Fruit fly (Drosophila melanogaster) whole organism, embryonic: Measurements from ENCODE around the gene dome.

Experiments used
- CG10267 ChIP-seq: fragments of 200-800 bp; sonication (Bioruptor generic); optimal IDR thresholded peaks from 2 replicates; lab custom pipeline; 2018; ENCODE audit warnings: missing biosample characterization, mild to moderate bottlenecking, missing genetic modification characterization, moderate library complexity
- CG10565 ChIP-seq: fragments of 200-800 bp; sonication (Bioruptor generic); optimal IDR thresholded peaks from 3 replicates; lab custom pipeline; 2016; ENCODE audit warnings: missing biosample characterization, mild to moderate bottlenecking, missing genetic modification characterization
- CG12104 ChIP-seq: fragments of 200-800 bp; sonication (Bioruptor generic); optimal IDR thresholded peaks from 3 replicates; lab custom pipeline; 2016; ENCODE audit warnings: missing biosample characterization, missing genetic modification characterization
- CG12391 ChIP-seq: fragments of 200-800 bp; sonication (Bioruptor generic); optimal IDR thresholded peaks from 3 replicates; lab custom pipeline; 2018; ENCODE audit warnings: missing biosample characterization, mild to moderate bottlenecking, missing genetic modification characterization, moderate library complexity
- CG13123 ChIP-seq: fragments of 200-800 bp; sonication (Bioruptor generic); optimal IDR thresholded peaks from 2 replicates; lab custom pipeline; 2016; ENCODE audit warnings: missing biosample characterization, missing genetic modification characterization
- CG14667 ChIP-seq: fragments of 200-800 bp; sonication (Bioruptor generic); IDR thresholded peaks from 2 replicates; pipeline ENCODE4 v1.3.6; 2022; ENCODE audit warnings: missing biosample characterization, missing genetic modification characterization
- CG14710 ChIP-seq: fragments of 200-800 bp; sonication (Bioruptor generic); optimal IDR thresholded peaks from 3 replicates; lab custom pipeline; 2019; ENCODE audit warnings: missing biosample characterization, mild to moderate bottlenecking, missing genetic modification characterization, moderate library complexity
- CG15601 ChIP-seq: fragments of 200-800 bp; sonication (Bioruptor generic); optimal IDR thresholded peaks from 3 replicates; lab custom pipeline; 2019; ENCODE audit warnings: missing biosample characterization, mild to moderate bottlenecking, missing genetic modification characterization, moderate library complexity
- CG17361 ChIP-seq: fragments of 200-800 bp; sonication (Bioruptor generic); IDR thresholded peaks from 3 replicates; pipeline ENCODE4 v1.3.6; 2022; ENCODE audit warnings: missing biosample characterization, missing genetic modification characterization
- CG18262 ChIP-seq: fragments of 200-800 bp; optimal IDR thresholded peaks from 3 replicates; lab custom pipeline; 2019; ENCODE audit warnings: missing biosample characterization, mild to moderate bottlenecking, missing genetic modification characterization, moderate library complexity
- CG18619 ChIP-seq: fragments of 200-800 bp; sonication (Bioruptor generic); optimal IDR thresholded peaks from 3 replicates; lab custom pipeline; 2017; ENCODE audit warnings: missing biosample characterization, mild to moderate bottlenecking, missing genetic modification characterization
- CG2889 ChIP-seq: fragments of 200-800 bp; sonication (Bioruptor generic); IDR thresholded peaks from 3 replicates; pipeline ENCODE4 v1.3.6; 2022; ENCODE audit warnings: missing biosample characterization, missing genetic modification characterization
- CG31388 ChIP-seq: fragments of 200-800 bp; sonication (Bioruptor generic); optimal IDR thresholded peaks from 2 replicates; lab custom pipeline; 2016; ENCODE audit warnings: missing biosample characterization, missing genetic modification characterization
- CG33557 ChIP-seq: fragments of 200-800 bp; sonication (Bioruptor generic); optimal IDR thresholded peaks from 2 replicates; lab custom pipeline; 2019; ENCODE audit warnings: missing biosample characterization, mild to moderate bottlenecking, missing genetic modification characterization, moderate library complexity
- CG34376 ChIP-seq: fragments of 200-800 bp; sonication (Bioruptor generic); optimal IDR thresholded peaks from 2 replicates; lab custom pipeline; 2018; ENCODE audit warnings: missing biosample characterization, mild to moderate bottlenecking, missing genetic modification characterization
- CG4282 ChIP-seq: fragments of 200-800 bp; sonication (Bioruptor generic); optimal IDR thresholded peaks from 2 replicates; lab custom pipeline; 2016; ENCODE audit warnings: missing biosample characterization, missing genetic modification characterization
- CG4820 ChIP-seq: fragments of 200-800 bp; sonication (Bioruptor generic); optimal IDR thresholded peaks from 3 replicates; lab custom pipeline; 2016; ENCODE audit warnings: missing biosample characterization, missing genetic modification characterization
- CG5245 ChIP-seq: fragments of 200-800 bp; sonication (Bioruptor generic); optimal IDR thresholded peaks from 3 replicates; lab custom pipeline; 2016; ENCODE audit warnings: missing biosample characterization, missing genetic modification characterization
- CG9817 ChIP-seq: fragments of 200-800 bp; sonication (Bioruptor generic); optimal IDR thresholded peaks from 2 replicates; lab custom pipeline; 2018; ENCODE audit warnings: missing biosample characterization, mild to moderate bottlenecking, missing genetic modification characterization, moderate library complexity
- HLH54F ChIP-seq: fragments of 200-800 bp; sonication (Bioruptor generic); optimal IDR thresholded peaks from 3 replicates; lab custom pipeline; 2016; ENCODE audit warnings: missing biosample characterization, missing genetic modification characterization
- Hey ChIP-seq: fragments of 200-800 bp; sonication (Bioruptor generic); optimal IDR thresholded peaks from 3 replicates; lab custom pipeline; 2018; ENCODE audit warnings: missing biosample characterization, mild to moderate bottlenecking, missing genetic modification characterization
- Kr ChIP-seq: fragments of 200-800 bp; sonication (Bioruptor generic); optimal IDR thresholded peaks from 2 replicates; lab custom pipeline; 2017; ENCODE audit warnings: missing biosample characterization, mild to moderate bottlenecking, missing genetic modification characterization
- Med ChIP-seq: fragments of 200-800 bp; sonication (Bioruptor generic); peaks from one replicate; lab custom pipeline; 2016; ENCODE audit warnings: missing biosample characterization, missing genetic modification characterization, mild to moderate bottlenecking, inconsistent platforms, moderate library complexity
- Mrtf ChIP-seq: fragments of 200-800 bp; sonication (Bioruptor generic); IDR thresholded peaks from 3 replicates; pipeline ENCODE4 v1.3.6; 2022; ENCODE audit warnings: missing biosample characterization, missing genetic modification characterization
- Nf-YB ChIP-seq: fragments of 200-800 bp; sonication (Bioruptor generic); optimal IDR thresholded peaks from 3 replicates; lab custom pipeline; 2019; ENCODE audit warnings: missing biosample characterization, mild to moderate bottlenecking, missing genetic modification characterization, moderate library complexity
- NfI ChIP-seq: fragments of 200-800 bp; sonication (Bioruptor generic); optimal IDR thresholded peaks from 3 replicates; lab custom pipeline; 2018; ENCODE audit warnings: missing biosample characterization, mild to moderate bottlenecking, missing genetic modification characterization, moderate library complexity
- Pdp1 ChIP-seq, 2 experiments: fragments of 200-800 bp; sonication (Bioruptor generic); optimal IDR thresholded peaks; 3 replicates each; lab custom pipeline; 2016; ENCODE audit warnings: missing biosample characterization in 2 of 2, missing genetic modification characterization in 2 of 2, mild to moderate bottlenecking in 1 of 2, moderate library complexity in 1 of 2
- Sox100B ChIP-seq: fragments of 200-800 bp; sonication (Bioruptor generic); optimal IDR thresholded peaks from 3 replicates; lab custom pipeline; 2018; ENCODE audit warnings: missing biosample characterization, mild to moderate bottlenecking, missing genetic modification characterization
- Spps ChIP-seq: fragments of 200-800 bp; sonication (Bioruptor generic); optimal IDR thresholded peaks from 2 replicates; lab custom pipeline; 2018; ENCODE audit warnings: missing biosample characterization, mild to moderate bottlenecking, missing genetic modification characterization
- Trl ChIP-seq, 3 experiments: fragments of >200 bp in 2 of 3; fragments of 200-800 bp in 1 of 3; sonication (Bioruptor generic) in 1 of 3; optimal IDR thresholded peaks; 2 replicates in 1 of 3; 3 replicates in 2 of 3; lab custom pipeline; 2016 to 2017; ENCODE audit warnings: missing biosample characterization in 1 of 3, missing genetic modification characterization in 1 of 3
- ato ChIP-seq: fragments of 200-800 bp; sonication (Bioruptor generic); IDR thresholded peaks from 2 replicates; pipeline ENCODE4 v1.3.6; 2022; ENCODE audit warnings: missing biosample characterization, missing genetic modification characterization; ENCODE audit not compliant: partially characterized antibody
- bcd ChIP-seq: fragments of 200-800 bp; sonication (Bioruptor generic); optimal IDR thresholded peaks from 2 replicates; lab custom pipeline; 2017; ENCODE audit warnings: missing biosample characterization, mild to moderate bottlenecking, missing genetic modification characterization
- corto ChIP-seq: fragments of 200-800 bp; sonication (Bioruptor generic); optimal IDR thresholded peaks from 2 replicates; lab custom pipeline; 2016; ENCODE audit warnings: missing biosample characterization, mild to moderate bottlenecking, missing genetic modification characterization, moderate library complexity
- dmrt11E ChIP-seq: fragments of 200-800 bp; sonication (Bioruptor generic); optimal IDR thresholded peaks from 3 replicates; lab custom pipeline; 2018; ENCODE audit warnings: missing biosample characterization, mild to moderate bottlenecking, missing genetic modification characterization, moderate library complexity
- ewg ChIP-seq: fragments of 200-800 bp; sonication (Bioruptor generic); optimal IDR thresholded peaks from 3 replicates; lab custom pipeline; 2017; ENCODE audit warnings: mild to moderate bottlenecking, missing biosample characterization, missing genetic modification reagents, missing genetic modification characterization
- gem ChIP-seq: fragments of 200-800 bp; sonication (Bioruptor generic); optimal IDR thresholded peaks from 2 replicates; lab custom pipeline; 2019; ENCODE audit warnings: missing biosample characterization, mild to moderate bottlenecking, missing genetic modification characterization, moderate library complexity
- klu ChIP-seq: fragments of 200-800 bp; sonication (Bioruptor generic); IDR thresholded peaks from 2 replicates; pipeline ENCODE4 v1.3.6; 2022; ENCODE audit warnings: missing biosample characterization, missing genetic modification characterization
- lola ChIP-seq, 3 experiments: fragments of >200 bp in 2 of 3; fragments of 200-800 bp in 1 of 3; sonication (Bioruptor generic) in 1 of 3; optimal IDR thresholded peaks; 2 replicates each; lab custom pipeline; 2017 to 2019; ENCODE audit warnings: missing biosample characterization in 3 of 3, missing genetic modification characterization in 3 of 3, mild to moderate bottlenecking in 1 of 3, moderate library complexity in 1 of 3
- luna ChIP-seq: fragments of 200-800 bp; sonication (Bioruptor generic); optimal IDR thresholded peaks from 2 replicates; lab custom pipeline; 2016; ENCODE audit warnings: missing biosample characterization, missing genetic modification characterization
- onecut ChIP-seq: fragments of 200-800 bp; sonication (Bioruptor generic); IDR thresholded peaks from 2 replicates; pipeline ENCODE4 v1.3.6; 2022; ENCODE audit warnings: missing biosample characterization, missing genetic modification characterization
- pnt ChIP-seq: fragments of 200-800 bp; sonication (Bioruptor generic); optimal IDR thresholded peaks from 3 replicates; lab custom pipeline; 2016; ENCODE audit warnings: missing biosample characterization, missing genetic modification characterization
- run ChIP-seq: fragments of 200-800 bp; sonication (Bioruptor generic); optimal IDR thresholded peaks from 3 replicates; lab custom pipeline; 2018; ENCODE audit warnings: missing biosample characterization, mild to moderate bottlenecking, missing genetic modification characterization
- sim ChIP-seq: fragments of 200-800 bp; sonication (Bioruptor generic); IDR thresholded peaks from 2 replicates; pipeline ENCODE4 v1.3.6; 2022; ENCODE audit warnings: missing biosample characterization, missing genetic modification characterization
- slp2 ChIP-seq: fragments of 200-800 bp; sonication (Bioruptor generic); optimal IDR thresholded peaks from 2 replicates; lab custom pipeline; 2016; ENCODE audit warnings: missing biosample characterization, missing genetic modification characterization
- so ChIP-seq: fragments of 200-800 bp; sonication (Bioruptor generic); IDR thresholded peaks from 3 replicates; pipeline ENCODE4 v1.3.6; 2022; ENCODE audit warnings: missing biosample characterization, missing genetic modification characterization
- tll ChIP-seq, 2 experiments: fragments of 200-800 bp in 1 of 2; fragments of >200 bp in 1 of 2; sonication (Bioruptor generic) in 1 of 2; optimal IDR thresholded peaks; 2 replicates each; lab custom pipeline; 2017 to 2019; ENCODE audit warnings: missing biosample characterization in 2 of 2, missing genetic modification characterization in 2 of 2, mild to moderate bottlenecking in 1 of 2, moderate library complexity in 1 of 2
- twi ChIP-seq: fragments of 200-800 bp; optimal IDR thresholded peaks from 2 replicates; lab custom pipeline; 2019; ENCODE audit warnings: missing biosample characterization, mild to moderate bottlenecking, missing genetic modification characterization, moderate library complexity
- wdn ChIP-seq: fragments of 200-800 bp; sonication (Bioruptor generic); IDR thresholded peaks from 2 replicates; pipeline ENCODE4 v1.3.6; 2022; ENCODE audit warnings: missing biosample characterization, missing genetic modification characterization

dome gene

dm6 chrX:19717041-19717440, 33.7 kb upstream of the dome start (continued):
- TF ChIP-seq luna (no peak), Sox100B (GFP tag; lab: Kevin White, UChicago) (no peak), Hey (no peak)

- peak; percentile 31 for TF ChIP-seq Med (GFP tag; lab: Kevin White, UChicago)
- TF ChIP-seq slp2 (GFP tag; lab: Kevin White, UChicago) = no peak
- no peak for TF ChIP-seq sim
- TF ChIP-seq wdn (GFP tag; lab: Robert Waterston, UW) = no peak
- TF ChIP-seq CG9817 (tag; lab: Kevin White, UChicago) = no peak
- no peak for TF ChIP-seq Hey
- no peak for TF ChIP-seq tll (GFP tag; optimal IDR thresholded peaks at IDR 0.05; lab: Kevin White, UChicago)
- peak in 1 of 3 experiments; percentile 44 for TF ChIP-seq lola (GFP tag; optimal IDR thresholded peaks at IDR 0.05; lab: Kevin White, UChicago)
- no peak for TF ChIP-seq CG15601 (tag; lab: Kevin White, UChicago)
- TF ChIP-seq Pdp1 (GFP tag; optimal IDR thresholded peaks at IDR 0.05; lab: Kevin White, UChicago) = no peak
- TF ChIP-seq Kr (GFP tag; lab: Kevin White, UChicago) = no peak
- TF ChIP-seq so (GFP tag; lab: Robert Waterston, UW) = no peak
- no peak for TF ChIP-seq CG14667 (GFP tag; lab: Robert Waterston, UW)
- TF ChIP-seq CG2889 (GFP tag; lab: Robert Waterston, UW) = no peak
- peak; percentile 10 for TF ChIP-seq CG33557 (GFP tag; lab: Kevin White, UChicago)
- no peak for TF ChIP-seq bcd (GFP tag; lab: Kevin White, UChicago)
- no peak for TF ChIP-seq ato
- no peak for TF ChIP-seq Spps
- TF ChIP-seq CG4820 (GFP tag; lab: Kevin White, UChicago) = no peak
- no peak for TF ChIP-seq Nf-YB
- TF ChIP-seq CG34376 = no peak
- no peak for TF ChIP-seq onecut (GFP tag; lab: Robert Waterston, UW)
- TF ChIP-seq corto = no peak
- peak; percentile 92 for TF ChIP-seq twi (tag; lab: Kevin White, UChicago)
- no peak for TF ChIP-seq Mrtf (GFP tag; lab: Robert Waterston, UW)
- no peak for TF ChIP-seq CG13123 (GFP tag; lab: Kevin White, UChicago)
- TF ChIP-seq CG31388 (GFP tag; lab: Kevin White, UChicago) = no peak
- no peak for TF ChIP-seq CG12104 (GFP tag; lab: Kevin White, UChicago)
- no peak for TF ChIP-seq HLH54F (GFP tag; lab: Kevin White, UChicago)
- TF ChIP-seq CG5245 (GFP tag; lab: Kevin White, UChicago) = no peak
- TF ChIP-seq ewg (GFP tag; lab: Kevin White, UChicago) = no peak
- TF ChIP-seq CG14710 (tag; lab: Kevin White, UChicago) = peak; percentile 4
- peak; percentile 39 for TF ChIP-seq dmrt11E (tag; lab: Kevin White, UChicago)
- TF ChIP-seq CG18262 (tag; lab: Kevin White, UChicago) = peak; percentile 42
- TF ChIP-seq Trl (optimal IDR thresholded peaks at IDR 0.05; lab: Kevin White, UChicago) = no peak
- no peak for TF ChIP-seq Trl (GFP tag; optimal IDR thresholded peaks at IDR 0.05; lab: Kevin White, UChicago)
- no peak for TF ChIP-seq NfI (GFP tag; lab: Kevin White, UChicago)
- TF ChIP-seq run = no peak
- peak; percentile 8 for TF ChIP-seq CG12391 (tag; lab: Kevin White, UChicago)
- TF ChIP-seq CG17361 (GFP tag; lab: Robert Waterston, UW) = peak; percentile 64; the same call in 2 of the 3 replicates
- TF ChIP-seq gem (tag; lab: Kevin White, UChicago) = peak; percentile 27
- no peak for TF ChIP-seq pnt (GFP tag; lab: Kevin White, UChicago)
- TF ChIP-seq CG10267 (tag; lab: Kevin White, UChicago) = peak; percentile 2
- TF ChIP-seq CG18619 = no peak
- TF ChIP-seq CG10565 (GFP tag; lab: Kevin White, UChicago) = no peak
- TF ChIP-seq CG4282 = no peak
- TF ChIP-seq klu (GFP tag; lab: Robert Waterston, UW) = no peak
These were observed 33.1 kb upstream of the dome start for dm6 chrX:19716325-19716917.
